Worm (Caenorhabditis elegans) whole organism, L4 larva: Measurements from ENCODE around the gene B0244.4.

ENCODE experiments used
- nhr-76 ChIP-seq: fragments of 150-350 bp; optimal IDR thresholded peaks from 2 replicates; lab custom pipeline; 2014; ENCODE audit warnings: missing biosample characterization, missing genetic modification characterization
- php-3 ChIP-seq: fragments of 200-800 bp; sonication (Bioruptor generic); IDR thresholded peaks from 2 replicates; pipeline ENCODE4 v1.3.6; 2022; ENCODE audit warnings: missing genetic modification reagents, missing genetic modification characterization, missing compliant biosample characterization
- zag-1 ChIP-seq: fragments of 150-350 bp; optimal IDR thresholded peaks from 2 replicates; lab custom pipeline; 2014; ENCODE audit warnings: missing biosample characterization, missing genetic modification characterization

DNA sequence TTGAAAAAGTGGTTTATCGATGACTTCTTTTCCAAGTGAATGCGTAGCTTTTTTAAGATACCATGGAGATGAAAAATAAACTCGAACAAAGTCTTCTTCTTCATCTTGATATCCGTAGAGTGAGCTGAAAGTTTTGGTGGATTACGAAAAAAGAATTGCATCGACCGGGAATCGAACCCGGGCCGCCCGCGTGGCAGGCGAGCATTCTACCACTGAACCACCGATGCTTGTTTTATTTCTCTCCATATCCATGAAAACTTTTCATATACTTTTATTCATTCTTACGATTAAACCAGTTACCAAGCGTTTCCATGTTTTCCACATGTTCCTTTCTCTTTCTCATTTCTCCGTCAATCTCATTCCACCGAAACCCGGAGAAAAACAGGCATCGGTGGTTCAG is 34.8 kb downstream of the B0244.4 start:
- no peak for TF ChIP-seq nhr-76 (tag; lab: Kevin White, UChicago)
- TF ChIP-seq zag-1 = no peak
- no peak for TF ChIP-seq php-3
